Worm (Caenorhabditis elegans) whole organism, young adult: Measurements from ENCODE around the gene dnpp-1.

ENCODE experiments used
- F55B11.4 ChIP-seq: sonication (generic microtip); optimal IDR thresholded peaks from 2 replicates; lab custom pipeline; 2016; ENCODE audit warnings: missing compliant biosample characterization, missing genetic modification characterization, borderline replicate concordance; ENCODE audit not compliant: insufficient read depth
- F57A8.1 ChIP-seq: fragments of 200-800 bp; sonication (Bioruptor generic); optimal IDR thresholded peaks from 2 replicates; lab custom pipeline; 2018; ENCODE audit warnings: mild to moderate bottlenecking, missing genetic modification characterization, moderate library complexity, missing compliant biosample characterization
- T26A5.8 ChIP-seq: sonication (generic microtip); optimal IDR thresholded peaks from 2 replicates; lab custom pipeline; 2016; ENCODE audit warnings: missing genetic modification characterization, missing compliant biosample characterization
- Y53F4B.3 ChIP-seq: fragments of 200-800 bp; sonication (Bioruptor generic); IDR thresholded peaks from 2 replicates; pipeline ENCODE4 v1.3.6; 2022; ENCODE audit warnings: missing genetic modification reagents, missing genetic modification characterization, missing compliant biosample characterization
- Y56A3A.18 ChIP-seq: fragments of 200-800 bp; sonication (Bioruptor generic); IDR thresholded peaks from 2 replicates; pipeline ENCODE4 v1.3.6; 2022; ENCODE audit warnings: missing genetic modification reagents, missing genetic modification characterization, missing compliant biosample characterization
- atf-7 ChIP-seq: sonication (generic microtip); optimal IDR thresholded peaks from 2 replicates; lab custom pipeline; 2017; ENCODE audit warnings: mild to moderate bottlenecking, missing genetic modification characterization, missing compliant biosample characterization
- athp-1 ChIP-seq: sonication (generic microtip); optimal IDR thresholded peaks from 2 replicates; lab custom pipeline; 2017; ENCODE audit warnings: mild to moderate bottlenecking, missing genetic modification characterization, missing compliant biosample characterization
- attf-6 ChIP-seq: fragments of 200-800 bp; sonication (Bioruptor generic); IDR thresholded peaks from 2 replicates; pipeline ENCODE4 v1.3.6; 2022; ENCODE audit warnings: missing genetic modification reagents, missing genetic modification characterization, missing compliant biosample characterization
- bed-2 ChIP-seq: fragments of 200-800 bp; sonication (Bioruptor generic); IDR thresholded peaks from 2 replicates; pipeline ENCODE4 v1.3.6; 2022; ENCODE audit warnings: missing genetic modification reagents, missing genetic modification characterization, missing compliant biosample characterization
- cebp-1 ChIP-seq, 2 experiments: fragments of 200-800 bp in 1 of 2; sonication (Bioruptor generic) in 1 of 2; sonication (generic microtip) in 1 of 2; IDR thresholded peaks in 1 of 2; optimal IDR thresholded peaks in 1 of 2; 2 replicates each; pipeline versions ENCODE4 v1.3.6 to Lab custom; 2017 to 2022; ENCODE audit warnings: missing compliant biosample characterization in 2 of 2, missing genetic modification characterization in 2 of 2, mild to moderate bottlenecking in 1 of 2, missing genetic modification reagents in 1 of 2, moderate library complexity in 1 of 2
- ceh-58 ChIP-seq: fragments of 200-800 bp; sonication (Bioruptor generic); IDR thresholded peaks from 2 replicates; pipeline ENCODE4 v1.3.6; 2022; ENCODE audit warnings: missing genetic modification characterization, missing compliant biosample characterization
- egl-18 ChIP-seq: fragments of 200-800 bp; sonication (Bioruptor generic); IDR thresholded peaks from 2 replicates; pipeline ENCODE4 v1.3.6; 2022; ENCODE audit warnings: missing genetic modification reagents, missing genetic modification characterization, missing compliant biosample characterization
- egrh-3 ChIP-seq: fragments of 200-800 bp; sonication (Bioruptor generic); IDR thresholded peaks from 2 replicates; pipeline ENCODE4 v1.3.6; 2022; ENCODE audit warnings: missing genetic modification reagents, missing genetic modification characterization, missing compliant biosample characterization
- hmg-1.2 ChIP-seq: fragments of 200-800 bp; sonication (Bioruptor generic); IDR thresholded peaks from 2 replicates; pipeline ENCODE4 v1.3.6; 2022; ENCODE audit warnings: missing genetic modification reagents, missing genetic modification characterization, missing compliant biosample characterization
- let-607 ChIP-seq, 2 experiments: fragments of 200-800 bp in 1 of 2; sonication (Bioruptor generic) in 1 of 2; sonication (generic microtip) in 1 of 2; optimal IDR thresholded peaks; 2 replicates each; lab custom pipeline; 2016 to 2018; ENCODE audit warnings: mild to moderate bottlenecking in 2 of 2, missing compliant biosample characterization in 2 of 2, missing genetic modification characterization in 2 of 2, moderate library complexity in 2 of 2, missing genotype in 1 of 2
- lin-54 ChIP-seq: fragments of 200-800 bp; sonication (Bioruptor generic); optimal IDR thresholded peaks from 2 replicates; lab custom pipeline; 2018; ENCODE audit warnings: mild to moderate bottlenecking, missing genetic modification characterization, missing compliant biosample characterization
- lir-1 ChIP-seq: fragments of 200-800 bp; sonication (Bioruptor generic); conservative IDR thresholded peaks from 2 replicates; pipeline ENCODE4 v1.3.6; 2022; ENCODE audit warnings: missing genetic modification reagents, missing genetic modification characterization, missing compliant biosample characterization
- nhr-80 ChIP-seq: sonication (generic microtip); optimal IDR thresholded peaks from 2 replicates; lab custom pipeline; 2016; ENCODE audit warnings: missing genetic modification characterization, missing compliant biosample characterization
- somi-1 ChIP-seq: fragments of 200-800 bp; sonication (Bioruptor generic); optimal IDR thresholded peaks from 2 replicates; lab custom pipeline; 2018; ENCODE audit warnings: mild to moderate bottlenecking, missing genetic modification characterization, missing compliant biosample characterization
- tbp1 ChIP-seq: fragments of 200-800 bp; sonication (Bioruptor generic); optimal IDR thresholded peaks from 2 replicates; lab custom pipeline; 2018; ENCODE audit warnings: mild to moderate bottlenecking, missing genetic modification characterization, missing compliant biosample characterization
- unc-62 ChIP-seq: fragments of 150-350 bp; optimal IDR thresholded peaks from 2 replicates; lab custom pipeline; 2014; ENCODE audit warnings: missing biosample characterization, missing genetic modification reagents, missing genetic modification characterization

The dnpp-1 gene

DNA sequence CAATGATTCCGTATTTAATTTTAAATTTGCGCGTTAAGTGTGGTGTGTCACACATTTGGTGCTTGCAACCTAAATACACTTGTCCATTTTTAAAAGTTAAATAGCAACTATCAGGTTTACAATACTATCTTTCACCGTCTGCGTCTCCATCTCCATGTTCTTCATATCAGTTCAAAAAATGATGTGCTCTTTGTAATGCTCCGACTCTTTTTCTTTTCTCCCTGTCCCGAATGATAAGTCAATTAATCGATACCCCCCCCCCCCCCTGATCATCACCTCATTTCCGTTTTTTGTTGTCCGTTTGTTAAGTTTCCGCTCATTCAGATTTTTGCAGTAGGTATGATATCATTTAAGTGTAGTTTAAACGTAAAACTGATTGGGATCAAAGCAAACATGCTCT lies 49.5 kb downstream of the dnpp-1 start:
- TF ChIP-seq egrh-3 (GFP tag; lab: Robert Waterston, UW) (peak; percentile 47; the same call in 1 of the 2 replicates), hmg-1.2 (0 out of 2 replicates have a peak, but pooled peaks have one; percentile 17), athp-1 (tag; lab: Kevin White, UChicago) (no peak), cebp-1 (GFP tag; IDR thresholded peaks at IDR 0.05; lab: Robert Waterston, UW) (no peak), cebp-1 (tag; optimal IDR thresholded peaks at IDR 0.05; lab: Kevin White, UChicago) (peak; percentile 34), bed-2 (no peak), Y53F4B.3 (GFP tag; lab: Robert Waterston, UW) (no peak)
- TF ChIP-seq, all 124 proteins: peak for 3

DNA sequence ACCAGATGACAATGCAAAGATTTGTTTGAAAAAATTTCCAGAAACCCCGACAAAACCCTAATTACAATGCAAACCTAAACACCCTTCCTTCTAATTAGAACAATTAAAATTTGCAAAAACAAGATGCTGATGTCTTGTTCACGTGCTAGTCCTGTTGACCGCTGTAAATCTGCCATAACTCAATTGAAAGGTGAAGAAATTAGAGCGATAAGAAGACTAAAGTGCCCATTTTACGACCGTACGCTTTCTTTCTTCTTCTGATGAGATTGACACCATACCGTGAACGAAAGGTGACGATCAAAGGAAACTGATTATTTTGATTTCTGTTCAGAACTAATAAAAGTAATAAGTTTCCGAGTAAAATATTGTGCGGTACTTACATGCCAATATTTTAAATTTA lies 50.1 kb downstream of the dnpp-1 start:
- TF ChIP-seq let-607 (tag; optimal IDR thresholded peaks at IDR 0.05; lab: Kevin White, UChicago), result peak in 1 of 2 experiments; percentile 21
- TF ChIP-seq atf-7 (tag; lab: Kevin White, UChicago), result no peak
- no peak for TF ChIP-seq ceh-58
- peak; percentile 6 for TF ChIP-seq unc-62 (GFP tag; lab: Kevin White, UChicago)
- no peak for TF ChIP-seq somi-1 (GFP tag; lab: Kevin White, UChicago)
- peak; percentile 19 for TF ChIP-seq tbp1
- TF ChIP-seq F57A8.1 (GFP tag; lab: Kevin White, UChicago), result no peak
- TF ChIP-seq Y56A3A.18 (GFP tag; lab: Robert Waterston, UW), result no peak
- TF ChIP-seq lir-1 (GFP tag; lab: Robert Waterston, UW), result no peak
- no peak for TF ChIP-seq Y53F4B.3 (GFP tag; lab: Robert Waterston, UW)
- no peak for TF ChIP-seq egl-18 (GFP tag; lab: Robert Waterston, UW)
- no peak for TF ChIP-seq attf-6 (GFP tag; lab: Robert Waterston, UW)
- no peak for TF ChIP-seq lin-54 (GFP tag; lab: Kevin White, UChicago)
- no peak for TF ChIP-seq F55B11.4 (tag; lab: Kevin White, UChicago)
- peak; percentile 55 for TF ChIP-seq nhr-80 (tag; lab: Kevin White, UChicago)
- no peak for TF ChIP-seq T26A5.8 (tag; lab: Kevin White, UChicago)

DNA sequence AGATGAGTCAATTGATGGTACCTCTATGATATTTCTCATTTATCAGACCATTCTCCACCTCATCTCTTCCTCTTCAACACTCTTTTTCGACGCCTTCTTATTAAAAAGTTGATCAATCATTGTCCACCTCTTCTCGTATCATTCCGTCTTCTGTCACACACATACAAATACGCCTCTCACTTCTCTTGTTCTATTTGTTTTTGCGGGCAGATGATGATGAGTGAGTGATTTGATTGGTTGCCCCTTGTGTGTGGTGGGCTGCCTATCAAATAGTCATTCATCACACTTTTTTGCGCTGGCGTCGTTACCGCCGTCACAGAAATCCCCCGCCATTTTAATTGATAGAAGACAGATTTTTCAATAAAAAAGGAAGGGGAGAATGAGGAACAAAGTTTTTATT lies 50.9 kb downstream of the dnpp-1 start:
- TF ChIP-seq nhr-80 (tag; lab: Kevin White, UChicago) (peak; percentile 48), cebp-1 (GFP tag; IDR thresholded peaks at IDR 0.05; lab: Robert Waterston, UW) (no peak), cebp-1 (tag; optimal IDR thresholded peaks at IDR 0.05; lab: Kevin White, UChicago) (peak; percentile 18), let-607 (tag; optimal IDR thresholded peaks at IDR 0.05; lab: Kevin White, UChicago) (no peak)

DNA sequence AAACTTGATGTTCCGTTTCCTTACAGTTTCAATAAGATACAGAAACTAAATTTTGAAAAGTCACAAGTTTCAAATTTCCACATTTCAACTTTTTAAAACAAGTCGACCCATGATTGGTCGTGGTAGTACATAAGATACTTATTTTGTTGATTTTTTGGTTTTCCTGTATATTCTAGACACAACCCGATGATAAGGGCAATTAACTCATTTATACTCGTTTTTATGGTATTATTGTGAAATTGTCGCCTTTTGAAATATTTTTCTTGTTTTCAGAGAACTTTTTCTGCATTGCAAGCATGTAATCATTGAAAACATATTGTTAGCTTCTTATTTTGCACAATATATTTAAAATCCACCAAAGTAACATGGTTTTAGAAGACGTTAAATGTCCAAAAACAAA lies 51.6 kb downstream of the dnpp-1 start:
- TF ChIP-seq cebp-1 (GFP tag; IDR thresholded peaks at IDR 0.05; lab: Robert Waterston, UW), result no peak
- peak; percentile 53 for TF ChIP-seq cebp-1 (tag; optimal IDR thresholded peaks at IDR 0.05; lab: Kevin White, UChicago)
- TF ChIP-seq tbp1, result no peak
